Fruit fly (Drosophila melanogaster): ENCODE results near the gene Oga.

Gene Oga

dm6 chr3R:21206327-21206728, 12.5 kb upstream of the Oga start (continued):
- TF ChIP-seq CG14710 (tag; optimal IDR thresholded peaks at IDR 0.05) (peak; percentile 47), phol (tag; optimal IDR thresholded peaks at IDR 0.05) (peak; percentile 50), CG13775 (GFP tag; optimal IDR thresholded peaks at IDR 0.05) (peak; percentile 6), CG11560 (tag; IDR thresholded peaks at IDR 0.05) (no peak), B-H1 (GFP tag; IDR thresholded peaks at IDR 0.05) (0 out of 3 replicates have a peak, but pooled peaks have one; percentile 16), dysf (GFP tag; IDR thresholded peaks at IDR 0.05) (peak; percentile 5; the same call in 1 of the 3 replicates), gem (tag; optimal IDR thresholded peaks at IDR 0.05) (peak; percentile 68), CG13296 (GFP tag; optimal IDR thresholded peaks at IDR 0.05) (no peak), CG2712 (tag; optimal IDR thresholded peaks at IDR 0.05) (peak; percentile 62), CG7745 (tag; optimal IDR thresholded peaks at IDR 0.05) (no peak), ab (GFP tag; optimal IDR thresholded peaks at IDR 0.05) (no peak), CG9437 (GFP tag; optimal IDR thresholded peaks at IDR 0.05) (peak; percentile 54), CG6689 (GFP tag; IDR thresholded peaks at IDR 0.05) (peak; percentile 36; the same call in 1 of the 2 replicates), pros (GFP tag; optimal IDR thresholded peaks at IDR 0.05) (peak; percentile 70), CG6813 (GFP tag; optimal IDR thresholded peaks at IDR 0.05) (no peak), eve (GFP tag; optimal IDR thresholded peaks at IDR 0.05) (peak in 1 of 2 experiments; percentile 88), CG3838 (GFP tag; optimal IDR thresholded peaks at IDR 0.05) (no peak), Trl (optimal IDR thresholded peaks at IDR 0.05) (peak; percentile 24 to 45), Trl (GFP tag; optimal IDR thresholded peaks at IDR 0.05) (no peak), CG14965 (GFP tag; optimal IDR thresholded peaks at IDR 0.05; ENCODE audit: borderline replicate concordance) (no peak), CG7839 (tag; optimal IDR thresholded peaks at IDR 0.05) (peak; percentile 15), E2f2 (GFP tag; IDR thresholded peaks at IDR 0.05) (0 out of 2 replicates have a peak, but pooled peaks have one; percentile 11), tap (tag; optimal IDR thresholded peaks at IDR 0.05) (no peak), ap (GFP tag; IDR thresholded peaks at IDR 0.05) (no peak), CG17328 (GFP tag; IDR thresholded peaks at IDR 0.05) (peak; percentile 15; the same call in 1 of the 2 replicates), bsh (GFP tag; optimal IDR thresholded peaks at IDR 0.05) (peak in 1 of 2 experiments; percentile 53), odd (GFP tag; optimal IDR thresholded peaks at IDR 0.05) (peak; percentile 30), CG9727 (GFP tag; optimal IDR thresholded peaks at IDR 0.05) (peak; percentile 3), D19A (tag; optimal IDR thresholded peaks at IDR 0.05) (peak; percentile 44), gfzf (GFP tag; optimal IDR thresholded peaks at IDR 0.05) (no peak), stwl (tag; optimal IDR thresholded peaks at IDR 0.05) (no peak), CG1529 (GFP tag; optimal IDR thresholded peaks at IDR 0.05) (peak; percentile 15), CG17359 (tag; optimal IDR thresholded peaks at IDR 0.05) (peak; percentile 52), CG6683 (GFP tag; optimal IDR thresholded peaks at IDR 0.05) (no peak), CG7556 (GFP tag; optimal IDR thresholded peaks at IDR 0.05) (peak; percentile 63), CG1603 (tag; optimal IDR thresholded peaks at IDR 0.05) (peak; percentile 7), CG18011 (GFP tag; optimal IDR thresholded peaks at IDR 0.05) (peak; percentile 16), az2 (GFP tag; optimal IDR thresholded peaks at IDR 0.05) (no peak), Hand (GFP tag; optimal IDR thresholded peaks at IDR 0.05) (no peak), CG30403 (GFP tag; optimal IDR thresholded peaks at IDR 0.05) (peak; percentile 44), Asciz (GFP tag; optimal IDR thresholded peaks at IDR 0.05) (peak; percentile 66), Myb (GFP tag; optimal IDR thresholded peaks at IDR 0.05) (no peak), so (GFP tag; IDR thresholded peaks at IDR 0.05) (no peak; the same call in 2 of the 3 replicates), CG12769 (tag; optimal IDR thresholded peaks at IDR 0.05) (no peak), CG31441 (GFP tag; IDR thresholded peaks at IDR 0.05) (peak; percentile 68), CG10267 (tag; optimal IDR thresholded peaks at IDR 0.05) (peak; percentile 30), ac (GFP tag; optimal IDR thresholded peaks at IDR 0.05) (no peak), bcd (GFP tag; optimal IDR thresholded peaks at IDR 0.05) (peak; percentile 10), CG8089 (GFP tag; optimal IDR thresholded peaks at IDR 0.05) (no peak), dmrt99B (tag; optimal IDR thresholded peaks at IDR 0.05) (peak; percentile 62)
